Worm (Caenorhabditis elegans): Measurements from ENCODE around the gene T27A1.2.

The T27A1.2 gene

DNA sequence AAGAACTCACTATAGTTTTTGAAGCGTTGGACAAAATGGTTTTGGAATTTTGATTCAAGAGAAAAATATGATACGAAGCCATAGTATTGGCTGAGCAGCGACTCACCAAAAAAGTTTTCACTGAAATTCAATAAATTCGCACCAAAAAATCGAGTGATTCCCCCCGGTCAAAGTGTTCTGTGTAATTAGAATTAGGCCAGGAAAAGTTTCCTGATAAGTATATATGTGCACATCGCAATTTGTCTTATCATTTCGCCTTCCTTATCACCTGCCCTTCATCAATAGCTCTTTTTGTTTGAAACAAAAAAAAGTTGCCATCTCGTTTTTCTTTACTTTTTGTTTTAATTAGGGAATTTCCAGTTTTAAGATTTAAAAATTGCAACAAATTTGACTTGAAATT lies 15.0 kb downstream of the T27A1.2 start:
- TF ChIP-seq mdl-1 (tag; optimal IDR thresholded peaks at IDR 0.05), result no peak
- peak; percentile 82 for TF ChIP-seq pqm-1 (tag; optimal IDR thresholded peaks at IDR 0.05)
- TF ChIP-seq elt-2 (tag; optimal IDR thresholded peaks at IDR 0.05), result peak; percentile 83
- TF ChIP-seq nfya-1 (tag; optimal IDR thresholded peaks at IDR 0.05; ENCODE audit: insufficient read depth), result no peak
- TF ChIP-seq fkh-2 (tag; optimal IDR thresholded peaks at IDR 0.05), result no peak
- TF ChIP-seq pha-4 (tag; optimal IDR thresholded peaks at IDR 0.05), result peak; percentile 7

ce11 chrII:515765-516164 lies 20.9 kb downstream of the T27A1.2 start, which contains the start of gene mab-9:
Gene mab-9, plus strand, starts transcription at chrII:516024.
- TF ChIP-seq nfya-1 (tag; optimal IDR thresholded peaks at IDR 0.05; ENCODE audit: insufficient read depth) (peak; percentile 94), jun-1 (tag; optimal IDR thresholded peaks at IDR 0.05) (no peak)

- TF ChIP-seq elt-1 (tag; optimal IDR thresholded peaks at IDR 0.05) (peak; percentile 53), unc-39 (tag; optimal IDR thresholded peaks at IDR 0.05) (no peak), lin-39 (tag; optimal IDR thresholded peaks at IDR 0.05) (peak; percentile 4), eor-1 (tag; optimal IDR thresholded peaks at IDR 0.05) (no peak)
Observed at ce11 chrII:512630-513029, 24.0 kb downstream of the T27A1.2 start.

DNA sequence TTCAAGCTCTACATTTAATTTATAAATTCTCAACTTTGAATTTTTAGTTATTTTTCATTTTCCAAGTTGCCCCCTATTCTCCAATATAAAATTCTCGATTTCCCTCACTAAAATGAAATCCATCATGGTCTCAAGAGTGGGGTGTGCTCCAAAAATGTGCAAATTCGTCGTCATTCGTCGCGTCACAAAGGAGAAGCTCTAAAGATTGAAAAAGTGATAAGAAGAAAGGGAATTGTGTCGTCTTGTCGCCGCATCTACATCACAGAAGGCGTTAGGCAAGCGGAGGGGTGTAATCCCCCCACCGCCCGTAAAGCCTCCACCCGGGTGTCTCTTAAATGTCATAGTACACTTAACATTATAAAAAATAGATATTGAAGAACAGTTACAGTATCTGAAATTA lies 24.7 kb downstream of the T27A1.2 start:
- TF ChIP-seq elt-1 (tag; optimal IDR thresholded peaks at IDR 0.05), result peak; percentile 70
- no peak for TF ChIP-seq nhr-23 (tag; optimal IDR thresholded peaks at IDR 0.05)

DNA sequence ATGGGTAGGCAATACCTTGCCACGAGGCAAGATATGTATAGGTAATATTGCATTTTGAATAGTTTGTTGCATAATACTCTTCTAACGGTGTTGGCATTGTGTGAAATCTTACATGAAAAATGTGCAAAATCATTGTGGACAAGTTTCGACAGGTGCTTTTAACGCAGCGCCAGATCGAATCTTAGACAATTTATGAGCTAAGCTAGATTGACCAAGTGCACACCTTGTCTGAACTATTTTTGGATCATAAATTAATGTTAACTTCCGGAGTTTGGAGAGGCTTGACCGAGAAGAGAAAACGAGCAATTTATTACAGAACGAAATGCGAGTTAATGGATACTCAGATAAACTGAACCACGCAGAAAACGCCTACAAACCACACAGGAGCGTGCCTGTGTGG lies 27.4 kb downstream of the T27A1.2 start, which contains the start of gene srh-105:
Gene srh-105 (minus strand): TSS at position 101 of the 400 bp plus-strand sequence.
- TF ChIP-seq mml-1 (tag; optimal IDR thresholded peaks at IDR 0.05) (no peak), skn-1 (tag; optimal IDR thresholded peaks at IDR 0.05) (no peak), pqm-1 (tag; optimal IDR thresholded peaks at IDR 0.05) (no peak), elt-2 (tag; optimal IDR thresholded peaks at IDR 0.05) (no peak), nhr-77 (tag; optimal IDR thresholded peaks at IDR 0.05) (no peak), nhr-25 (tag; optimal IDR thresholded peaks at IDR 0.05) (no peak), jun-1 (tag; optimal IDR thresholded peaks at IDR 0.05) (no peak), ztf-4 (tag; optimal IDR thresholded peaks at IDR 0.05) (no peak)

ce11 chrII:508603-509002 lies 28.1 kb downstream of the T27A1.2 start:
- no peak for TF ChIP-seq ama-1 (optimal IDR thresholded peaks at IDR 0.05)
- TF ChIP-seq nhr-25 (tag; optimal IDR thresholded peaks at IDR 0.05), result no peak
- no peak for TF ChIP-seq fkh-10 (GFP tag; optimal IDR thresholded peaks at IDR 0.05)
- no peak for TF ChIP-seq lin-39 (tag; optimal IDR thresholded peaks at IDR 0.05)
- TF ChIP-seq nhr-76 (tag; optimal IDR thresholded peaks at IDR 0.05), result no peak
- TF ChIP-seq nhr-77 (tag; optimal IDR thresholded peaks at IDR 0.05), result no peak
- no peak for TF ChIP-seq elt-1 (tag; optimal IDR thresholded peaks at IDR 0.05)
- TF ChIP-seq daf-12 (tag; optimal IDR thresholded peaks at IDR 0.05), result no peak
- no peak for TF ChIP-seq ztf-11 (tag; optimal IDR thresholded peaks at IDR 0.05)
- no peak for TF ChIP-seq ztf-4 (tag; optimal IDR thresholded peaks at IDR 0.05)
- no peak for TF ChIP-seq nhr-23 (tag; optimal IDR thresholded peaks at IDR 0.05)
- TF ChIP-seq hmg-11 (tag; optimal IDR thresholded peaks at IDR 0.05), result no peak
- no peak for TF ChIP-seq egl-5 (tag; optimal IDR thresholded peaks at IDR 0.05)
- TF ChIP-seq elt-3 (tag; optimal IDR thresholded peaks at IDR 0.05), result no peak
- no peak for TF ChIP-seq mml-1 (tag; optimal IDR thresholded peaks at IDR 0.05)
- no peak for TF ChIP-seq lin-15B (tag; optimal IDR thresholded peaks at IDR 0.05)
- no peak for TF ChIP-seq lsy-12 (tag; optimal IDR thresholded peaks at IDR 0.05)
- no peak for TF ChIP-seq sea-2 (GFP tag; optimal IDR thresholded peaks at IDR 0.05)

DNA sequence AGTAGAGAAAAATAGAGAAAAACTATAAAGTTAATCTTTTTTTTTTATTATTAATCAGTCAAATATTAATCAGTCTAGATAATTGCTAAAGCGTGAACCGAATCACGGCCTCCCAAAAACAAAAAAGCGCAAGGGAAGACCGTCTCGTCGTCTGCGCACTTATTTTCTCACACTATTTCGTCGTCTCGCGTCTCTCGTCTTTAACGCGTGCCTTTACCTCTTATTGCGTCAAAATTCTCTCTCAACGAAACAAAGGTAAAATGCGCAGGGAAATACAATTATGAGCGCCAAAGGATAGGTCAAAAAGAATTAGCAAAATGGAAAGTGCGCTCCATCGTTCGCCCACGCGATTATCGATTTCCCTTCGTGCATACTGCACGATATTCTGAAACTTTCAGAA lies 30.6 kb downstream of the T27A1.2 start:
- peak; percentile 9 for TF ChIP-seq hmg-11 (tag; optimal IDR thresholded peaks at IDR 0.05)
- TF ChIP-seq jun-1 (tag; optimal IDR thresholded peaks at IDR 0.05), result no peak
- TF ChIP-seq ceh-82 (tag; optimal IDR thresholded peaks at IDR 0.05), result peak; percentile 19
- TF ChIP-seq nfya-1 (tag; optimal IDR thresholded peaks at IDR 0.05; ENCODE audit: insufficient read depth), result peak; percentile 25
- no peak for TF ChIP-seq nhr-43 (tag; optimal IDR thresholded peaks at IDR 0.05; ENCODE audit: poor library complexity, severe bottlenecking)
- TF ChIP-seq lin-15B (tag; optimal IDR thresholded peaks at IDR 0.05), result peak; percentile 53
- peak; percentile 36 for TF ChIP-seq ceh-28 (tag; optimal IDR thresholded peaks at IDR 0.05)
- TF ChIP-seq nhr-23 (tag; optimal IDR thresholded peaks at IDR 0.05), result peak; percentile 48
- peak; percentile 68 for TF ChIP-seq lsy-12 (tag; optimal IDR thresholded peaks at IDR 0.05)
- no peak for TF ChIP-seq zag-1 (tag; optimal IDR thresholded peaks at IDR 0.05)
